Fruit fly (Drosophila melanogaster): Measurements from ENCODE around the gene CG3919.

DNA sequence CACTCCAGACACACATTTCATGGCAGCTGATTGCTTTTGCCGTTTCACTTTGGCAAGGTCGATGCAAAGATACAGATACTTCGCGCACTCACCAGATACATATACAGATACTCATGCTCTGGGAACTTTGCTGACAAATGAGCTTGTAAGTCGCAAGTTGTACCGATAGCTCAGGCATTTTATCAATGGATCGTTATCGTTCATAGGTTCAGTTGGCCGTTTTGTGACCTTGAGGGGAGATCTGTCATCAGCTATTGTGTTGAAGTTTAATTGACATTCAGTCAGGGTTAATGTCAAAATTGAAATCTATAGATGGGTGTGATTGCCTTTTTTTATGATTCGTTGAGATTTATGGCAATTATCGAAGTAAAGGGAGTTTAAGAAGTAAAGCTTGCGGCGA is 21.8 kb downstream of the CG3919 start:
- TF ChIP-seq Dll (optimal IDR thresholded peaks at IDR 0.05) (no peak), CG8478 (optimal IDR thresholded peaks at IDR 0.05) (no peak), EcR (GFP tag; optimal IDR thresholded peaks at IDR 0.05) (no peak)
